Fruit fly (Drosophila melanogaster) whole organism, wandering third instar larva: ENCODE measurements around the gene CG7542.

ENCODE experiments used
- Abd-B ChIP-seq: fragments of >200 bp; optimal IDR thresholded peaks from 2 replicates; lab custom pipeline; 2017; ENCODE audit warnings: missing biosample characterization, missing genetic modification characterization
- CG9705 ChIP-seq: fragments of 200-800 bp; sonication (Bioruptor generic); optimal IDR thresholded peaks from 2 replicates; lab custom pipeline; 2018; ENCODE audit warnings: missing biosample characterization, mild to moderate bottlenecking, missing genetic modification characterization
- br ChIP-seq: fragments of 200-800 bp; sonication (Bioruptor generic); optimal IDR thresholded peaks from 2 replicates; lab custom pipeline; 2016; ENCODE audit warnings: missing biosample characterization, missing genetic modification characterization
- h ChIP-seq: fragments of 200-800 bp; sonication (Bioruptor generic); optimal IDR thresholded peaks from 3 replicates; lab custom pipeline; 2016; ENCODE audit warnings: missing biosample characterization, mild to moderate bottlenecking, missing genetic modification characterization
- psq ChIP-seq: fragments of 200-800 bp; sonication (Bioruptor generic); optimal IDR thresholded peaks from 3 replicates; lab custom pipeline; 2017; ENCODE audit warnings: missing biosample characterization, mild to moderate bottlenecking, missing genetic modification characterization, moderate library complexity
- rgr ChIP-seq: fragments of 200-800 bp; sonication (Bioruptor generic); optimal IDR thresholded peaks from 3 replicates; lab custom pipeline; 2016; ENCODE audit warnings: missing biosample characterization, mild to moderate bottlenecking, missing genetic modification characterization

DNA sequence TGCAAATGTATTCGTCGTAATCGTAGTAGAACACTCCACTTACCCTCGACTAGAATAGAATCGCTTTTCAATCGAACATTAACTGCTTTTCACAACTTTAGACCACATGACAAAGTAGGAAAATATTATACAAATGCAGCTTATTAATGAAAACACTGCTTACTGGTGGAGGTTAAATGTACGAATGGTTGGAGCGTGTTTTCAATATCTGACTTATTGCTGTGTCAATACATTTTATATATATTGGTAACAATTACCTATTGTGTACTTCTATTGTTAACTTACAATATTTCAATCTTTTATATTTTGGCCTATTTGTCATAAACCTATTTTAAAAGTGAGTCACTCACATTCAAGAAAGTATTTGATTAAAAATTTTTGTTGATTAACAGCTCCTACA, 9.6 kb upstream of the CG7542 start:
- TF ChIP-seq br (GFP tag; lab: Kevin White, UChicago): no peak
- no peak for TF ChIP-seq h (GFP tag; lab: Kevin White, UChicago)
- no peak for TF ChIP-seq psq (GFP tag; lab: Kevin White, UChicago)
- no peak for TF ChIP-seq rgr (GFP tag; lab: Kevin White, UChicago)
- TF ChIP-seq CG9705 (GFP tag; lab: Kevin White, UChicago): no peak
- no peak for TF ChIP-seq Abd-B (GFP tag; lab: Kevin White, UChicago)
